Worm (Caenorhabditis elegans) whole organism, early embryonic: ENCODE results near the gene C42D4.19.

Experiments
- B0310.2 ChIP-seq: sonication (generic microtip); optimal IDR thresholded peaks from 2 replicates; lab custom pipeline; 2016; ENCODE audit warnings: mild to moderate bottlenecking, missing genetic modification characterization, missing compliant biosample characterization
- F13C5.2 ChIP-seq: sonication (generic microtip); optimal IDR thresholded peaks from 2 replicates; lab custom pipeline; 2017; ENCODE audit warnings: mild to moderate bottlenecking, missing genetic modification characterization, inconsistent platforms, missing compliant biosample characterization
- aly-1 ChIP-seq: sonication (generic microtip); optimal IDR thresholded peaks from 2 replicates; lab custom pipeline; 2016; ENCODE audit warnings: missing genetic modification characterization, missing compliant biosample characterization
- ama-1 ChIP-seq: fragments of 150-350 bp; optimal IDR thresholded peaks from 2 replicates; lab custom pipeline; 2014
- ceh-13 ChIP-seq: fragments of 200-800 bp; sonication (Bioruptor generic); optimal IDR thresholded peaks from 2 replicates; lab custom pipeline; 2018; ENCODE audit warnings: mild to moderate bottlenecking, missing genetic modification characterization, missing compliant biosample characterization
- ceh-36 ChIP-seq: sonication (generic microtip); optimal IDR thresholded peaks from 2 replicates; lab custom pipeline; 2016; ENCODE audit warnings: missing genetic modification characterization, inconsistent platforms, missing compliant biosample characterization
- ets-7 ChIP-seq: sonication (generic microtip); optimal IDR thresholded peaks from 2 replicates; lab custom pipeline; 2016; ENCODE audit warnings: missing genotype, missing genetic modification characterization, missing compliant biosample characterization
- flt-1 ChIP-seq: fragments of 200-800 bp; sonication (Bioruptor generic); IDR thresholded peaks from 2 replicates; pipeline ENCODE4 v1.3.6; 2022; ENCODE audit warnings: missing genetic modification characterization, missing compliant biosample characterization
- hmbx-1 ChIP-seq: sonication (generic microtip); optimal IDR thresholded peaks from 2 replicates; lab custom pipeline; 2016; ENCODE audit warnings: mild to moderate bottlenecking, missing genetic modification characterization, missing compliant biosample characterization
- hmg-4 ChIP-seq: fragments of 200-800 bp; sonication (Bioruptor generic); optimal IDR thresholded peaks from 2 replicates; lab custom pipeline; 2018; ENCODE audit warnings: mild to moderate bottlenecking, missing genetic modification characterization, missing compliant biosample characterization
- hnd-1 ChIP-seq: sonication (generic microtip); optimal IDR thresholded peaks from 2 replicates; lab custom pipeline; 2016; ENCODE audit warnings: missing genetic modification characterization, missing compliant biosample characterization
- pes-1 ChIP-seq: fragments of 200-800 bp; sonication (Bioruptor generic); IDR thresholded peaks from 2 replicates; pipeline ENCODE4 v1.3.6; 2022; ENCODE audit warnings: missing genetic modification reagents, missing genetic modification characterization, missing compliant biosample characterization
- scrt-1 ChIP-seq: fragments of 200-800 bp; sonication (Bioruptor generic); IDR thresholded peaks from 2 replicates; pipeline ENCODE4 v1.3.6; 2022; ENCODE audit warnings: missing genetic modification characterization, missing compliant biosample characterization
- sea-1 ChIP-seq: fragments of 200-800 bp; sonication (Bioruptor generic); conservative IDR thresholded peaks from 2 replicates; pipeline ENCODE4 v1.3.6; 2022; ENCODE audit warnings: missing genetic modification characterization, missing compliant biosample characterization
- tbx-11 ChIP-seq: fragments of 200-800 bp; sonication (Bioruptor generic); IDR thresholded peaks from 2 replicates; pipeline ENCODE4 v1.3.6; 2022; ENCODE audit warnings: missing genetic modification characterization, missing compliant biosample characterization
- tbx-37 ChIP-seq: fragments of 200-800 bp; sonication (Bioruptor generic); conservative IDR thresholded peaks from 2 replicates; pipeline ENCODE4 v1.3.6; 2022; ENCODE audit warnings: missing genetic modification reagents, missing genetic modification characterization, missing compliant biosample characterization
- tra-4 ChIP-seq: sonication (generic microtip); optimal IDR thresholded peaks from 2 replicates; lab custom pipeline; 2017; ENCODE audit warnings: missing genetic modification characterization, missing compliant biosample characterization

Gene C42D4.19

ce11 chrIV:7182818-7183217, 7.4 kb downstream of the C42D4.19 start:
- no peak for TF ChIP-seq pes-1 (GFP tag; lab: Robert Waterston, UW)
- TF ChIP-seq ceh-36 = no peak
- TF ChIP-seq sea-1 (GFP tag; lab: Robert Waterston, UW) = no peak
- TF ChIP-seq hmbx-1 = no peak
- no peak for TF ChIP-seq hnd-1 (tag; lab: Kevin White, UChicago)
- no peak for TF ChIP-seq hmg-4 (GFP tag; lab: Kevin White, UChicago)
- TF ChIP-seq B0310.2 (tag; lab: Kevin White, UChicago) = no peak

- no peak for TF ChIP-seq pes-1 (GFP tag; lab: Robert Waterston, UW)
- no peak for TF ChIP-seq flt-1 (GFP tag; lab: Robert Waterston, UW)
- TF ChIP-seq scrt-1 (GFP tag; lab: Robert Waterston, UW) = no peak
- TF ChIP-seq aly-1 (tag; lab: Kevin White, UChicago) = no peak
- TF ChIP-seq tbx-37 = no peak
- TF ChIP-seq tra-4 (tag; lab: Kevin White, UChicago) = no peak
- no peak for TF ChIP-seq F13C5.2
Observed at ce11 chrIV:7184597-7184996, 9.2 kb downstream of the C42D4.19 start, which contains the start of gene clec-179. Gene clec-179 (minus strand): TSS chrIV:7184697.

ce11 chrIV:7186756-7187155, 11.3 kb downstream of the C42D4.19 start, which contains the start of gene str-249:
Gene str-249 (minus strand): TSS chrIV:7186856.
- TF ChIP-seq aly-1 (tag; lab: Kevin White, UChicago) = no peak
- TF ChIP-seq ceh-36 = no peak
- no peak for TF ChIP-seq sea-1 (GFP tag; lab: Robert Waterston, UW)
- TF ChIP-seq B0310.2 (tag; lab: Kevin White, UChicago) = no peak
- no peak for TF ChIP-seq F13C5.2
- no peak for TF ChIP-seq ets-7 (tag; lab: Kevin White, UChicago)
- no peak for TF ChIP-seq ama-1 (lab: Kevin White, UChicago)
- no peak for TF ChIP-seq tbx-37
- no peak for TF ChIP-seq hnd-1 (tag; lab: Kevin White, UChicago)

- TF ChIP-seq tbx-37 (no peak), hnd-1 (tag; lab: Kevin White, UChicago) (no peak), flt-1 (GFP tag; lab: Robert Waterston, UW) (no peak), ceh-13 (GFP tag; lab: Kevin White, UChicago) (no peak), sea-1 (GFP tag; lab: Robert Waterston, UW) (no peak), pes-1 (GFP tag; lab: Robert Waterston, UW) (no peak), tbx-11 (GFP tag; lab: Robert Waterston, UW) (no peak), ceh-36 (no peak), ama-1 (lab: Kevin White, UChicago) (no peak), tra-4 (tag; lab: Kevin White, UChicago) (no peak), B0310.2 (tag; lab: Kevin White, UChicago) (no peak), F13C5.2 (no peak), ets-7 (tag; lab: Kevin White, UChicago) (no peak), aly-1 (tag; lab: Kevin White, UChicago) (no peak), hmbx-1 (no peak), hmg-4 (GFP tag; lab: Kevin White, UChicago) (no peak)
Observed at ce11 chrIV:7188030-7188429, 12.6 kb downstream of the C42D4.19 start, which contains the start of gene C42D4.13. Gene C42D4.13 (minus strand): TSS chrIV:7188130.

ce11 chrIV:7188528-7189422, 13.3 kb downstream of the C42D4.19 start, which contains the start of gene srlf-7:
Gene srlf-7 (plus strand): TSS chrIV:7189287.
- TF ChIP-seq hmg-4 (GFP tag; lab: Kevin White, UChicago) = no peak
- TF ChIP-seq sea-1 (GFP tag; lab: Robert Waterston, UW) = no peak
- TF ChIP-seq tbx-37 = no peak
- TF ChIP-seq scrt-1 (GFP tag; lab: Robert Waterston, UW) = no peak

ce11 chrIV:7190409-7190808, 15.0 kb downstream of the C42D4.19 start:
- TF ChIP-seq scrt-1 (GFP tag; lab: Robert Waterston, UW) = no peak
- TF ChIP-seq tbx-11 (GFP tag; lab: Robert Waterston, UW) = no peak
- no peak for TF ChIP-seq ceh-13 (GFP tag; lab: Kevin White, UChicago)
- no peak for TF ChIP-seq pes-1 (GFP tag; lab: Robert Waterston, UW)
- no peak for TF ChIP-seq hmg-4 (GFP tag; lab: Kevin White, UChicago)
- TF ChIP-seq ets-7 (tag; lab: Kevin White, UChicago) = no peak
- no peak for TF ChIP-seq ama-1 (lab: Kevin White, UChicago)
- TF ChIP-seq aly-1 (tag; lab: Kevin White, UChicago) = no peak
- no peak for TF ChIP-seq sea-1 (GFP tag; lab: Robert Waterston, UW)
- no peak for TF ChIP-seq flt-1 (GFP tag; lab: Robert Waterston, UW)
- TF ChIP-seq hmbx-1 = no peak
- no peak for TF ChIP-seq tra-4 (tag; lab: Kevin White, UChicago)
- no peak for TF ChIP-seq ceh-36
- no peak for TF ChIP-seq B0310.2 (tag; lab: Kevin White, UChicago)
- TF ChIP-seq F13C5.2 = no peak
- TF ChIP-seq tbx-37 = no peak
- TF ChIP-seq hnd-1 (tag; lab: Kevin White, UChicago) = no peak

ce11 chrIV:7191745-7192144, 16.3 kb downstream of the C42D4.19 start, which contains the start of gene R13A1.5:
Gene R13A1.5 (minus strand): TSS chrIV:7191845.
- TF ChIP-seq hmg-4 (GFP tag; lab: Kevin White, UChicago) (no peak), tra-4 (tag; lab: Kevin White, UChicago) (no peak), F13C5.2 (no peak), pes-1 (GFP tag; lab: Robert Waterston, UW) (no peak), aly-1 (tag; lab: Kevin White, UChicago) (no peak), sea-1 (GFP tag; lab: Robert Waterston, UW) (no peak), ets-7 (tag; lab: Kevin White, UChicago) (no peak), tbx-11 (GFP tag; lab: Robert Waterston, UW) (no peak), tbx-37 (no peak), ceh-36 (no peak), ama-1 (lab: Kevin White, UChicago) (no peak), hnd-1 (tag; lab: Kevin White, UChicago) (no peak), B0310.2 (tag; lab: Kevin White, UChicago) (no peak)
